Worm (Caenorhabditis elegans) whole organism, L4/young adult: ENCODE results near the gene sprr-2.

ENCODE experiments used
- W03F9.2 ChIP-seq: fragments of 150-350 bp; optimal IDR thresholded peaks from 2 replicates; lab custom pipeline; 2014; ENCODE audit warnings: missing biosample characterization, missing genetic modification characterization
- dao-5 ChIP-seq: sonication (generic microtip); optimal IDR thresholded peaks from 2 replicates; lab custom pipeline; 2016; ENCODE audit warnings: missing genotype, missing genetic modification characterization, moderate library complexity, missing compliant biosample characterization
- him-1 ChIP-seq: sonication (generic microtip); optimal IDR thresholded peaks from 2 replicates; lab custom pipeline; 2016; ENCODE audit warnings: missing genotype, missing genetic modification reagents, missing genetic modification characterization, missing compliant biosample characterization

ce11 chrX:14842846-14843369 lies 49.7 kb downstream of the sprr-2 start:
- TF ChIP-seq W03F9.2 (tag; lab: Kevin White, UChicago): no peak
- no peak for TF ChIP-seq him-1 (tag; lab: Kevin White, UChicago)
- no peak for TF ChIP-seq dao-5
